Fruit fly (Drosophila melanogaster) whole organism, embryonic: ENCODE data around the gene mRpL32.

Experiments
- Asciz ChIP-seq: fragments of 200-800 bp; sonication (Bioruptor generic); optimal IDR thresholded peaks from 2 replicates; lab custom pipeline; 2017; ENCODE audit warnings: missing biosample characterization, mild to moderate bottlenecking, missing genetic modification characterization, missing genetic modification reagents
- Atf-2 ChIP-seq: fragments of 200-800 bp; sonication (Bioruptor generic); optimal IDR thresholded peaks from 2 replicates; lab custom pipeline; 2016; ENCODE audit warnings: missing biosample characterization, missing genetic modification characterization
- B-H2 ChIP-seq: fragments of 200-800 bp; sonication (Bioruptor generic); optimal IDR thresholded peaks from 2 replicates; lab custom pipeline; 2018; ENCODE audit warnings: missing biosample characterization, mild to moderate bottlenecking, missing genetic modification characterization
- Bdp1 ChIP-seq: fragments of 200-800 bp; sonication (Bioruptor generic); optimal IDR thresholded peaks from 3 replicates; lab custom pipeline; 2016; ENCODE audit warnings: missing biosample characterization, missing genetic modification characterization
- CG13624 ChIP-seq: fragments of 200-800 bp; sonication (Bioruptor generic); optimal IDR thresholded peaks from 2 replicates; lab custom pipeline; 2016; ENCODE audit warnings: missing biosample characterization, missing genetic modification characterization
- CG16813 ChIP-seq: fragments of 200-800 bp; sonication (Bioruptor generic); IDR thresholded peaks from 3 replicates; pipeline ENCODE4 v1.3.6; 2022; ENCODE audit warnings: missing biosample characterization, missing genetic modification characterization; ENCODE audit not compliant: partially characterized antibody
- CG17385 ChIP-seq: fragments of 200-800 bp; sonication (Bioruptor generic); optimal IDR thresholded peaks from 3 replicates; lab custom pipeline; 2018; ENCODE audit warnings: missing biosample characterization, mild to moderate bottlenecking, missing genetic modification characterization
- CG2678 ChIP-seq: fragments of 200-800 bp; sonication (Bioruptor generic); optimal IDR thresholded peaks from 3 replicates; lab custom pipeline; 2019; ENCODE audit warnings: missing biosample characterization, mild to moderate bottlenecking, missing genetic modification characterization, moderate library complexity
- CG30403 ChIP-seq: fragments of 200-800 bp; sonication (Bioruptor generic); optimal IDR thresholded peaks from 3 replicates; lab custom pipeline; 2016; ENCODE audit warnings: missing biosample characterization, missing genetic modification characterization
- CG3407 ChIP-seq: fragments of 200-800 bp; sonication (Bioruptor generic); optimal IDR thresholded peaks from 2 replicates; lab custom pipeline; 2018; ENCODE audit warnings: missing biosample characterization, mild to moderate bottlenecking, missing genetic modification characterization
- CG34224 ChIP-seq: fragments of 200-800 bp; sonication (Bioruptor generic); IDR thresholded peaks from 3 replicates; pipeline ENCODE4 v1.3.6; 2022; ENCODE audit warnings: missing biosample characterization, missing genetic modification characterization; ENCODE audit not compliant: partially characterized antibody
- CG3995 ChIP-seq: fragments of 200-800 bp; sonication (Bioruptor generic); optimal IDR thresholded peaks from 3 replicates; lab custom pipeline; 2016; ENCODE audit warnings: missing biosample characterization, missing genetic modification characterization
- CG9797 ChIP-seq: fragments of 200-800 bp; sonication (Bioruptor generic); optimal IDR thresholded peaks from 3 replicates; lab custom pipeline; 2018; ENCODE audit warnings: missing biosample characterization, mild to moderate bottlenecking, missing genetic modification characterization
- CHES-1-like ChIP-seq: fragments of 200-800 bp; sonication (Bioruptor generic); optimal IDR thresholded peaks from 2 replicates; lab custom pipeline; 2016; ENCODE audit warnings: missing biosample characterization, missing genetic modification characterization
- CTCF ChIP-seq: fragments of 200-800 bp; sonication (Bioruptor generic); optimal IDR thresholded peaks from 2 replicates; lab custom pipeline; 2017; ENCODE audit warnings: missing biosample characterization, mild to moderate bottlenecking, missing genetic modification characterization, moderate library complexity
- Dp ChIP-seq: fragments of 200-800 bp; sonication (Bioruptor generic); optimal IDR thresholded peaks from 2 replicates; lab custom pipeline; 2018; ENCODE audit warnings: missing biosample characterization, mild to moderate bottlenecking, missing genetic modification characterization, moderate library complexity
- GATAe ChIP-seq: fragments of 200-800 bp; sonication (Bioruptor generic); conservative IDR thresholded peaks from 2 replicates; pipeline ENCODE4 v1.3.6; 2022; ENCODE audit warnings: missing biosample characterization, missing genetic modification characterization
- Gsc ChIP-seq: fragments of 200-800 bp; sonication (Bioruptor generic); IDR thresholded peaks from 2 replicates; pipeline ENCODE4 v1.3.6; 2022; ENCODE audit warnings: missing biosample characterization, missing genetic modification characterization
- HLHmδ ChIP-seq: fragments of 200-800 bp; sonication (Bioruptor generic); optimal IDR thresholded peaks from 2 replicates; lab custom pipeline; 2018; ENCODE audit warnings: missing biosample characterization, mild to moderate bottlenecking, missing genetic modification characterization, moderate library complexity
- Hand ChIP-seq: fragments of 200-800 bp; sonication (Bioruptor generic); optimal IDR thresholded peaks from 2 replicates; lab custom pipeline; 2017; ENCODE audit warnings: mild to moderate bottlenecking, missing biosample characterization, missing genetic modification reagents, missing genetic modification characterization
- HmgZ ChIP-seq: fragments of 200-800 bp; sonication (Bioruptor generic); optimal IDR thresholded peaks from 2 replicates; lab custom pipeline; 2018; ENCODE audit warnings: missing biosample characterization, mild to moderate bottlenecking, missing genetic modification characterization
- Hsf ChIP-seq: fragments of 200-800 bp; sonication (Bioruptor generic); optimal IDR thresholded peaks from 3 replicates; lab custom pipeline; 2016; ENCODE audit warnings: missing biosample characterization, missing genetic modification characterization
- Kr ChIP-seq: fragments of 200-800 bp; sonication (Bioruptor generic); optimal IDR thresholded peaks from 2 replicates; lab custom pipeline; 2017; ENCODE audit warnings: missing biosample characterization, mild to moderate bottlenecking, missing genetic modification characterization
- MBD-R2 ChIP-seq: fragments of 200-800 bp; sonication (Bioruptor generic); IDR thresholded peaks from 2 replicates; pipeline ENCODE4 v1.3.6; 2022; ENCODE audit warnings: missing biosample characterization, missing genetic modification characterization
- Neu2 ChIP-seq: fragments of 200-800 bp; sonication (Bioruptor generic); optimal IDR thresholded peaks from 3 replicates; lab custom pipeline; 2016; ENCODE audit warnings: missing biosample characterization, missing genetic modification characterization, borderline replicate concordance
- Nf-YB ChIP-seq: fragments of 200-800 bp; sonication (Bioruptor generic); optimal IDR thresholded peaks from 3 replicates; lab custom pipeline; 2019; ENCODE audit warnings: missing biosample characterization, mild to moderate bottlenecking, missing genetic modification characterization, moderate library complexity
- Rx ChIP-seq: fragments of 200-800 bp; sonication (Bioruptor generic); IDR thresholded peaks from 2 replicates; pipeline ENCODE4 v1.3.6; 2022; ENCODE audit warnings: missing biosample characterization, missing genetic modification characterization
- Sry-δ ChIP-seq: fragments of 200-800 bp; sonication (Bioruptor generic); optimal IDR thresholded peaks from 2 replicates; lab custom pipeline; 2016; ENCODE audit warnings: missing biosample characterization, missing genetic modification characterization
- TFAM ChIP-seq: fragments of 200-800 bp; sonication (Bioruptor generic); optimal IDR thresholded peaks from 2 replicates; lab custom pipeline; 2017; ENCODE audit warnings: missing biosample characterization, missing genetic modification characterization, inconsistent platforms
- Taf1 ChIP-seq: fragments of 200-800 bp; sonication (Bioruptor generic); IDR thresholded peaks from 2 replicates; pipeline ENCODE4 v1.3.6; 2022; ENCODE audit warnings: missing biosample characterization, missing genetic modification characterization
- Vsx1 ChIP-seq: fragments of 200-800 bp; sonication (Bioruptor generic); optimal IDR thresholded peaks from 2 replicates; lab custom pipeline; 2017; ENCODE audit warnings: missing biosample characterization, mild to moderate bottlenecking, missing genetic modification characterization, missing genetic modification reagents
- YL-1 ChIP-seq: fragments of 200-800 bp; sonication (Bioruptor generic); optimal IDR thresholded peaks from 3 replicates; lab custom pipeline; 2017; ENCODE audit warnings: missing biosample characterization, mild to moderate bottlenecking, missing genetic modification characterization
- cad ChIP-seq: fragments of >200 bp; optimal IDR thresholded peaks from 2 replicates; lab custom pipeline; 2017; ENCODE audit warnings: missing biosample characterization, missing genetic modification characterization
- chif ChIP-seq, 2 experiments: fragments of 200-800 bp; sonication (Bioruptor generic); optimal IDR thresholded peaks; 3 replicates each; lab custom pipeline; 2016; ENCODE audit warnings: missing biosample characterization in 2 of 2, missing genetic modification characterization in 2 of 2
- ci ChIP-seq: fragments of 200-800 bp; sonication (Bioruptor generic); IDR thresholded peaks from 3 replicates; pipeline ENCODE4 v1.3.6; 2022; ENCODE audit warnings: missing biosample characterization, missing genetic modification characterization
- corto ChIP-seq: fragments of 200-800 bp; sonication (Bioruptor generic); optimal IDR thresholded peaks from 2 replicates; lab custom pipeline; 2016; ENCODE audit warnings: missing biosample characterization, mild to moderate bottlenecking, missing genetic modification characterization, moderate library complexity
- ftz-f1 ChIP-seq: fragments of 200-800 bp; sonication (Bioruptor generic); optimal IDR thresholded peaks from 2 replicates; lab custom pipeline; 2016; ENCODE audit warnings: missing biosample characterization, missing genetic modification characterization
- grn ChIP-seq: fragments of 200-800 bp; sonication (Bioruptor generic); optimal IDR thresholded peaks from 3 replicates; lab custom pipeline; 2017; ENCODE audit warnings: missing biosample characterization, missing genetic modification characterization
- gt ChIP-seq: fragments of 200-800 bp; sonication (Bioruptor generic); IDR thresholded peaks from 2 replicates; pipeline ENCODE4 v1.3.6; 2022; ENCODE audit warnings: missing biosample characterization, missing genetic modification characterization
- inv ChIP-seq: fragments of 200-800 bp; sonication (Bioruptor generic); IDR thresholded peaks from 2 replicates; pipeline ENCODE4 v1.3.6; 2022; ENCODE audit warnings: missing biosample characterization, missing genetic modification characterization; ENCODE audit not compliant: partially characterized antibody
- pfk ChIP-seq: fragments of 200-800 bp; sonication (Bioruptor generic); optimal IDR thresholded peaks from 2 replicates; lab custom pipeline; 2018; ENCODE audit warnings: missing biosample characterization, mild to moderate bottlenecking, missing genetic modification characterization, moderate library complexity
- slbo ChIP-seq: fragments of 200-800 bp; sonication (Bioruptor generic); IDR thresholded peaks from 2 replicates; pipeline ENCODE4 v1.3.6; 2022; ENCODE audit warnings: missing biosample characterization, missing genetic modification characterization
- slp2 ChIP-seq: fragments of 200-800 bp; sonication (Bioruptor generic); optimal IDR thresholded peaks from 2 replicates; lab custom pipeline; 2016; ENCODE audit warnings: missing biosample characterization, missing genetic modification characterization
- sna ChIP-seq: fragments of 200-800 bp; sonication (Bioruptor generic); IDR thresholded peaks from 2 replicates; pipeline ENCODE4 v1.3.6; 2022; ENCODE audit warnings: missing biosample characterization, missing genetic modification characterization; ENCODE audit not compliant: partially characterized antibody
- sr ChIP-seq: fragments of 200-800 bp; sonication (Bioruptor generic); IDR thresholded peaks from 3 replicates; pipeline ENCODE4 v1.3.6; 2022; ENCODE audit warnings: missing biosample characterization, missing genetic modification characterization
- tio ChIP-seq: fragments of 200-800 bp; sonication (Bioruptor generic); optimal IDR thresholded peaks from 2 replicates; lab custom pipeline; 2017; ENCODE audit warnings: missing biosample characterization, missing genetic modification characterization, inconsistent platforms
- tll ChIP-seq, 2 experiments: fragments of 200-800 bp in 1 of 2; fragments of >200 bp in 1 of 2; sonication (Bioruptor generic) in 1 of 2; optimal IDR thresholded peaks; 2 replicates each; lab custom pipeline; 2017 to 2019; ENCODE audit warnings: missing biosample characterization in 2 of 2, missing genetic modification characterization in 2 of 2, mild to moderate bottlenecking in 1 of 2, moderate library complexity in 1 of 2
- tna ChIP-seq: fragments of 200-800 bp; sonication (Bioruptor generic); IDR thresholded peaks from 2 replicates; pipeline ENCODE4 v1.3.6; 2022; ENCODE audit warnings: missing biosample characterization, missing genetic modification characterization; ENCODE audit not compliant: partially characterized antibody
- toy ChIP-seq: fragments of 200-800 bp; sonication (Bioruptor generic); IDR thresholded peaks from 2 replicates; pipeline ENCODE4 v1.3.6; 2022; ENCODE audit warnings: missing biosample characterization, missing genetic modification characterization
- unc-4 ChIP-seq: fragments of 200-800 bp; sonication (Bioruptor generic); IDR thresholded peaks from 2 replicates; pipeline ENCODE4 v1.3.6; 2022; ENCODE audit warnings: missing biosample characterization, missing genetic modification characterization; ENCODE audit not compliant: partially characterized antibody
- wdn ChIP-seq: fragments of 200-800 bp; sonication (Bioruptor generic); IDR thresholded peaks from 2 replicates; pipeline ENCODE4 v1.3.6; 2022; ENCODE audit warnings: missing biosample characterization, missing genetic modification characterization

mRpL32 gene

dm6 chr3R:31210630-31211029 lies 42.0 kb upstream of the mRpL32 start, which contains the start of gene chp:
Gene chp, minus strand, starts transcription at chr3R:31210730.
- TF ChIP-seq cad (GFP tag; lab: Kevin White, UChicago), result no peak
- no peak for TF ChIP-seq slbo (GFP tag; lab: Robert Waterston, UW)
- no peak for TF ChIP-seq Vsx1 (GFP tag; lab: Kevin White, UChicago)
- TF ChIP-seq corto (GFP tag; lab: Kevin White, UChicago), result no peak
- no peak for TF ChIP-seq CG34224
- TF ChIP-seq Bdp1 (GFP tag; lab: Kevin White, UChicago), result no peak
- no peak for TF ChIP-seq pfk (GFP tag; lab: Kevin White, UChicago)
- TF ChIP-seq CG9797, result no peak
- no peak for TF ChIP-seq sr (GFP tag; lab: Robert Waterston, UW)
- no peak for TF ChIP-seq Asciz (GFP tag; lab: Kevin White, UChicago)
- no peak for TF ChIP-seq Kr
- no peak for TF ChIP-seq CG3407 (GFP tag; lab: Kevin White, UChicago)
- TF ChIP-seq Neu2, result no peak
- no peak for TF ChIP-seq TFAM

dm6 chr3R:31213227-31213626 lies 39.4 kb upstream of the mRpL32 start, which contains the start of the genes Zwilch and CG1542:
Gene Zwilch, minus strand, starts transcription at chr3R:31213376.
Gene CG1542, plus strand, starts transcription at chr3R:31213458.
- TF ChIP-seq tll (GFP tag; optimal IDR thresholded peaks at IDR 0.05; lab: Kevin White, UChicago) (no peak), tna (GFP tag; lab: Robert Waterston, UW) (peak; percentile 65), Gsc (GFP tag; lab: Robert Waterston, UW) (no peak), ci (GFP tag; lab: Robert Waterston, UW) (0 out of 3 replicates have a peak, but pooled peaks have one; percentile 58), inv (GFP tag; lab: Robert Waterston, UW) (peak; percentile 63), ftz-f1 (GFP tag; lab: Kevin White, UChicago) (peak; percentile 6), CHES-1-like (GFP tag; lab: Kevin White, UChicago) (peak; percentile 9), MBD-R2 (GFP tag; lab: Robert Waterston, UW) (peak; percentile 91), Taf1 (GFP tag; lab: Robert Waterston, UW) (no peak), tio (no peak), CG17385 (GFP tag; lab: Kevin White, UChicago) (no peak), CG13624 (GFP tag; lab: Kevin White, UChicago) (no peak), unc-4 (peak; percentile 80), CG30403 (GFP tag; lab: Kevin White, UChicago) (no peak), toy (GFP tag; lab: Robert Waterston, UW) (no peak), Hand (GFP tag; lab: Kevin White, UChicago) (no peak), CG3995 (no peak), Hsf (peak; percentile 14), chif (GFP tag; optimal IDR thresholded peaks at IDR 0.05; lab: Kevin White, UChicago) (no peak), gt (GFP tag; lab: Robert Waterston, UW) (no peak), wdn (no peak), B-H2 (GFP tag; lab: Kevin White, UChicago) (no peak), grn (no peak), slbo (GFP tag; lab: Robert Waterston, UW) (no peak), Rx (GFP tag; lab: Robert Waterston, UW) (no peak), GATAe (no peak), Nf-YB (GFP tag; lab: Kevin White, UChicago) (no peak), Atf-2 (GFP tag; lab: Kevin White, UChicago) (no peak), slp2 (GFP tag; lab: Kevin White, UChicago) (no peak), Sry-δ (GFP tag; lab: Kevin White, UChicago) (peak; percentile 79), CG2678 (tag; lab: Kevin White, UChicago) (no peak), CG16813 (GFP tag; lab: Robert Waterston, UW) (peak; percentile 78), HLHmδ (no peak), YL-1 (peak; percentile 88), Dp (GFP tag; lab: Kevin White, UChicago) (peak; percentile 93), sna (GFP tag; lab: Robert Waterston, UW) (peak; percentile 74), HmgZ (tag; lab: Kevin White, UChicago) (peak; percentile 66), CTCF (no peak), cad (GFP tag; lab: Kevin White, UChicago) (peak; percentile 12)
